Worm (Caenorhabditis elegans) whole organism, early embryonic: ENCODE results near the gene F42F12.4.

Experiments used
- B0310.2 ChIP-seq: sonication (generic microtip); optimal IDR thresholded peaks from 2 replicates; lab custom pipeline; 2016; ENCODE audit warnings: mild to moderate bottlenecking, missing genetic modification characterization, missing compliant biosample characterization
- ama-1 ChIP-seq: fragments of 150-350 bp; optimal IDR thresholded peaks from 2 replicates; lab custom pipeline; 2014
- ceh-36 ChIP-seq: sonication (generic microtip); optimal IDR thresholded peaks from 2 replicates; lab custom pipeline; 2016; ENCODE audit warnings: missing genetic modification characterization, inconsistent platforms, missing compliant biosample characterization
- hmbx-1 ChIP-seq: sonication (generic microtip); optimal IDR thresholded peaks from 2 replicates; lab custom pipeline; 2016; ENCODE audit warnings: mild to moderate bottlenecking, missing genetic modification characterization, missing compliant biosample characterization
- hnd-1 ChIP-seq: sonication (generic microtip); optimal IDR thresholded peaks from 2 replicates; lab custom pipeline; 2016; ENCODE audit warnings: missing genetic modification characterization, missing compliant biosample characterization
- sea-1 ChIP-seq: fragments of 200-800 bp; sonication (Bioruptor generic); conservative IDR thresholded peaks from 2 replicates; pipeline ENCODE4 v1.3.6; 2022; ENCODE audit warnings: missing genetic modification characterization, missing compliant biosample characterization

ce11 chrX:12393786-12394308 is 41.1 kb upstream of the F42F12.4 start, which contains the start of gene F17E5.2:
- TF ChIP-seq sea-1 (GFP tag; lab: Robert Waterston, UW) (no peak), ceh-36 (tag; lab: Kevin White, UChicago) (no peak), ama-1 (no peak), B0310.2 (tag; lab: Kevin White, UChicago) (no peak), hnd-1 (no peak), hmbx-1 (no peak)
